Worm (Caenorhabditis elegans) whole organism, L2 larva: ENCODE data around the gene prkl-1.

Experiments
- alr-1 ChIP-seq: fragments of 150-350 bp; optimal IDR thresholded peaks from 2 replicates; lab custom pipeline; 2014; ENCODE audit warnings: missing biosample characterization, missing genetic modification characterization
- blmp-1 ChIP-seq: sonication (generic microtip); optimal IDR thresholded peaks from 2 replicates; lab custom pipeline; 2017; ENCODE audit warnings: missing genetic modification characterization, mild to moderate bottlenecking, missing compliant biosample characterization, antibody characterized with exemption, moderate library complexity; ENCODE audit not compliant: insufficient read depth
- lin-11 ChIP-seq: fragments of 150-350 bp; sonication (generic microtip); optimal IDR thresholded peaks from 2 replicates; lab custom pipeline; 2014; ENCODE audit warnings: missing biosample characterization, missing genetic modification characterization, inconsistent platforms, mixed read lengths
- nhr-12 ChIP-seq: fragments of 150-350 bp; optimal IDR thresholded peaks from 2 replicates; lab custom pipeline; 2014; ENCODE audit warnings: missing biosample characterization, missing genetic modification characterization
- unc-39 ChIP-seq: fragments of 150-350 bp; optimal IDR thresholded peaks from 2 replicates; lab custom pipeline; 2014; ENCODE audit warnings: missing biosample characterization, missing genetic modification characterization

ce11 chrIV:7024829-7025228 is 38.1 kb upstream of the prkl-1 start:
- TF ChIP-seq blmp-1: no peak
- no peak for TF ChIP-seq alr-1 (tag; lab: Kevin White, UChicago)
- TF ChIP-seq unc-39 (tag; lab: Kevin White, UChicago): no peak
- TF ChIP-seq nhr-12 (tag; lab: Kevin White, UChicago): no peak
- TF ChIP-seq lin-11 (tag; lab: Kevin White, UChicago): no peak
